Fruit fly (Drosophila melanogaster) whole organism, embryonic: Measurements from ENCODE around the gene Pnn.

ENCODE experiments used
- Antp ChIP-seq: fragments of 200-800 bp; sonication (Bioruptor generic); optimal IDR thresholded peaks from 3 replicates; lab custom pipeline; 2016; ENCODE audit warnings: missing biosample characterization, missing genetic modification characterization
- CG10147 ChIP-seq: fragments of 200-800 bp; sonication (Bioruptor generic); optimal IDR thresholded peaks from 2 replicates; lab custom pipeline; 2019; ENCODE audit warnings: missing biosample characterization, mild to moderate bottlenecking, missing genetic modification characterization, moderate library complexity
- CG10979 ChIP-seq: fragments of 200-800 bp; sonication (Bioruptor generic); optimal IDR thresholded peaks from 2 replicates; lab custom pipeline; 2018; ENCODE audit warnings: missing biosample characterization, mild to moderate bottlenecking, missing genetic modification characterization, moderate library complexity
- CG11696 ChIP-seq: fragments of 200-800 bp; sonication (Bioruptor generic); IDR thresholded peaks from 2 replicates; pipeline ENCODE4 v1.3.6; 2022; ENCODE audit warnings: missing biosample characterization, missing genetic modification characterization
- CG12942 ChIP-seq: fragments of 200-800 bp; sonication (Bioruptor generic); optimal IDR thresholded peaks from 3 replicates; lab custom pipeline; 2016; ENCODE audit warnings: missing biosample characterization, missing genetic modification characterization
- CG13775 ChIP-seq: fragments of 200-800 bp; sonication (Bioruptor generic); optimal IDR thresholded peaks from 3 replicates; lab custom pipeline; 2017; ENCODE audit warnings: missing biosample characterization, mild to moderate bottlenecking, missing genetic modification characterization
- CG18476 ChIP-seq: fragments of 200-800 bp; sonication (Bioruptor generic); optimal IDR thresholded peaks from 2 replicates; lab custom pipeline; 2016; ENCODE audit warnings: missing biosample characterization, mild to moderate bottlenecking, missing genetic modification characterization
- CG2120 ChIP-seq: fragments of 200-800 bp; sonication (Bioruptor generic); optimal IDR thresholded peaks from 3 replicates; lab custom pipeline; 2016; ENCODE audit warnings: missing biosample characterization, missing genetic modification characterization
- CG2712 ChIP-seq: fragments of 200-800 bp; optimal IDR thresholded peaks from 3 replicates; lab custom pipeline; 2019; ENCODE audit warnings: missing biosample characterization, mild to moderate bottlenecking, missing genetic modification characterization, moderate library complexity
- CG3847 ChIP-seq: fragments of 200-800 bp; sonication (Bioruptor generic); IDR thresholded peaks from 2 replicates; pipeline ENCODE4 v1.3.6; 2022; ENCODE audit warnings: missing biosample characterization, missing genetic modification characterization
- CG4617 ChIP-seq: fragments of 200-800 bp; sonication (Bioruptor generic); optimal IDR thresholded peaks from 3 replicates; lab custom pipeline; 2016; ENCODE audit warnings: missing biosample characterization, missing genetic modification characterization, borderline replicate concordance
- CG5245 ChIP-seq: fragments of 200-800 bp; sonication (Bioruptor generic); optimal IDR thresholded peaks from 3 replicates; lab custom pipeline; 2016; ENCODE audit warnings: missing biosample characterization, missing genetic modification characterization
- CG6689 ChIP-seq: fragments of 200-800 bp; sonication (Bioruptor generic); IDR thresholded peaks from 2 replicates; pipeline ENCODE4 v1.3.6; 2022; ENCODE audit warnings: missing biosample characterization, missing genetic modification characterization
- CG7786 ChIP-seq: fragments of 200-800 bp; sonication (Bioruptor generic); optimal IDR thresholded peaks from 2 replicates; lab custom pipeline; 2016; ENCODE audit warnings: missing biosample characterization, missing genetic modification characterization
- CG8924 ChIP-seq: fragments of 200-800 bp; optimal IDR thresholded peaks from 3 replicates; lab custom pipeline; 2019; ENCODE audit warnings: missing biosample characterization, mild to moderate bottlenecking, missing genetic modification characterization, moderate library complexity
- CG9727 ChIP-seq: fragments of 200-800 bp; sonication (Bioruptor generic); optimal IDR thresholded peaks from 3 replicates; lab custom pipeline; 2017; ENCODE audit warnings: missing biosample characterization, mild to moderate bottlenecking, missing genetic modification characterization
- CG9797 ChIP-seq: fragments of 200-800 bp; sonication (Bioruptor generic); optimal IDR thresholded peaks from 3 replicates; lab custom pipeline; 2018; ENCODE audit warnings: missing biosample characterization, mild to moderate bottlenecking, missing genetic modification characterization
- CG9932 ChIP-seq: fragments of 200-800 bp; sonication (Bioruptor generic); IDR thresholded peaks from 2 replicates; pipeline ENCODE4 v1.3.6; 2022; ENCODE audit warnings: missing biosample characterization, missing genetic modification characterization
- Dbx ChIP-seq: fragments of 200-800 bp; sonication (Bioruptor generic); IDR thresholded peaks from 3 replicates; pipeline ENCODE4 v1.3.6; 2022; ENCODE audit warnings: missing biosample characterization, missing genetic modification characterization
- Ets65A ChIP-seq: fragments of 200-800 bp; sonication (Bioruptor generic); peaks from one replicate; lab custom pipeline; 2016; ENCODE audit warnings: missing biosample characterization, missing genetic modification characterization
- Fer2 ChIP-seq: fragments of 200-800 bp; sonication (Bioruptor generic); optimal IDR thresholded peaks from 2 replicates; lab custom pipeline; 2018; ENCODE audit warnings: missing biosample characterization, mild to moderate bottlenecking, missing genetic modification characterization, moderate library complexity
- Fer3 ChIP-seq: fragments of 200-800 bp; sonication (Bioruptor generic); optimal IDR thresholded peaks from 2 replicates; lab custom pipeline; 2018; ENCODE audit warnings: missing biosample characterization, mild to moderate bottlenecking, missing genetic modification characterization, moderate library complexity
- Hsf ChIP-seq: fragments of 200-800 bp; sonication (Bioruptor generic); optimal IDR thresholded peaks from 3 replicates; lab custom pipeline; 2016; ENCODE audit warnings: missing biosample characterization, missing genetic modification characterization
- MBD-R2 ChIP-seq: fragments of 200-800 bp; sonication (Bioruptor generic); IDR thresholded peaks from 2 replicates; pipeline ENCODE4 v1.3.6; 2022; ENCODE audit warnings: missing biosample characterization, missing genetic modification characterization
- Mad ChIP-seq: fragments of 200-800 bp; sonication (Bioruptor generic); optimal IDR thresholded peaks from 2 replicates; lab custom pipeline; 2016; ENCODE audit warnings: missing biosample characterization, missing genetic modification characterization
- Neu2 ChIP-seq: fragments of 200-800 bp; sonication (Bioruptor generic); optimal IDR thresholded peaks from 3 replicates; lab custom pipeline; 2016; ENCODE audit warnings: missing biosample characterization, missing genetic modification characterization, borderline replicate concordance
- PHDP ChIP-seq: fragments of 200-800 bp; sonication (Bioruptor generic); optimal IDR thresholded peaks from 3 replicates; lab custom pipeline; 2018; ENCODE audit warnings: missing biosample characterization, mild to moderate bottlenecking, missing genetic modification characterization, moderate library complexity
- Pdp1 ChIP-seq, 2 experiments: fragments of 200-800 bp; sonication (Bioruptor generic); optimal IDR thresholded peaks; 3 replicates each; lab custom pipeline; 2016; ENCODE audit warnings: missing biosample characterization in 2 of 2, missing genetic modification characterization in 2 of 2, mild to moderate bottlenecking in 1 of 2, moderate library complexity in 1 of 2
- Ptx1 ChIP-seq: fragments of 200-800 bp; sonication (Bioruptor generic); IDR thresholded peaks from 2 replicates; pipeline ENCODE4 v1.3.6; 2022; ENCODE audit warnings: missing biosample characterization, missing genetic modification characterization
- Rfx ChIP-seq: fragments of 200-800 bp; sonication (Bioruptor generic); IDR thresholded peaks from 2 replicates; pipeline ENCODE4 v1.3.6; 2022; ENCODE audit warnings: missing biosample characterization, missing genetic modification characterization
- Sin3A ChIP-seq: fragments of >200 bp; optimal IDR thresholded peaks from 2 replicates; lab custom pipeline; 2018
- Spps ChIP-seq: fragments of 200-800 bp; sonication (Bioruptor generic); optimal IDR thresholded peaks from 2 replicates; lab custom pipeline; 2018; ENCODE audit warnings: missing biosample characterization, mild to moderate bottlenecking, missing genetic modification characterization
- Taf1 ChIP-seq: fragments of 200-800 bp; sonication (Bioruptor generic); IDR thresholded peaks from 2 replicates; pipeline ENCODE4 v1.3.6; 2022; ENCODE audit warnings: missing biosample characterization, missing genetic modification characterization
- bsh ChIP-seq, 2 experiments: fragments of 200-800 bp; sonication (Bioruptor generic); optimal IDR thresholded peaks; 2 replicates each; lab custom pipeline; 2017 to 2018; ENCODE audit warnings: mild to moderate bottlenecking in 2 of 2, missing biosample characterization in 2 of 2, missing genetic modification characterization in 2 of 2, moderate library complexity in 1 of 2
- cas ChIP-seq: fragments of 200-800 bp; sonication (Bioruptor generic); IDR thresholded peaks from 2 replicates; pipeline ENCODE4 v1.3.6; 2022; ENCODE audit warnings: missing biosample characterization, missing genetic modification characterization
- disco-r ChIP-seq: fragments of 200-800 bp; sonication (Bioruptor generic); optimal IDR thresholded peaks from 2 replicates; lab custom pipeline; 2016; ENCODE audit warnings: missing biosample characterization, missing genetic modification characterization
- dm ChIP-seq: fragments of 200-800 bp; sonication (Bioruptor generic); optimal IDR thresholded peaks from 3 replicates; lab custom pipeline; 2016; ENCODE audit warnings: missing biosample characterization, missing genetic modification characterization
- dysf ChIP-seq: fragments of 200-800 bp; sonication (Bioruptor generic); IDR thresholded peaks from 3 replicates; pipeline ENCODE4 v1.3.6; 2022; ENCODE audit warnings: missing biosample characterization, missing genetic modification characterization
- gcm ChIP-seq: fragments of 200-800 bp; sonication (Bioruptor generic); optimal IDR thresholded peaks from 2 replicates; lab custom pipeline; 2019; ENCODE audit warnings: missing biosample characterization, mild to moderate bottlenecking, missing genetic modification characterization, moderate library complexity
- gem ChIP-seq: fragments of 200-800 bp; sonication (Bioruptor generic); optimal IDR thresholded peaks from 2 replicates; lab custom pipeline; 2019; ENCODE audit warnings: missing biosample characterization, mild to moderate bottlenecking, missing genetic modification characterization, moderate library complexity
- gfzf ChIP-seq: fragments of 200-800 bp; sonication (Bioruptor generic); optimal IDR thresholded peaks from 2 replicates; lab custom pipeline; 2016; ENCODE audit warnings: missing biosample characterization, mild to moderate bottlenecking, missing genetic modification characterization, moderate library complexity
- hbn ChIP-seq: fragments of 200-800 bp; sonication (Bioruptor generic); IDR thresholded peaks from 2 replicates; pipeline ENCODE4 v1.3.6; 2022; ENCODE audit warnings: missing biosample characterization, missing genetic modification characterization; ENCODE audit not compliant: partially characterized antibody
- jumu ChIP-seq: fragments of 200-800 bp; sonication (Bioruptor generic); optimal IDR thresholded peaks from 3 replicates; lab custom pipeline; 2016; ENCODE audit warnings: missing biosample characterization, missing genetic modification characterization
- lmd ChIP-seq: fragments of 200-800 bp; sonication (Bioruptor generic); IDR thresholded peaks from 2 replicates; pipeline ENCODE4 v1.3.6; 2022; ENCODE audit warnings: missing biosample characterization, missing genetic modification characterization
- mam ChIP-seq: fragments of 200-800 bp; sonication (Bioruptor generic); optimal IDR thresholded peaks from 3 replicates; lab custom pipeline; 2016; ENCODE audit warnings: missing biosample characterization, missing genetic modification characterization
- psq ChIP-seq: fragments of 200-800 bp; sonication (Bioruptor generic); optimal IDR thresholded peaks from 2 replicates; lab custom pipeline; 2017; ENCODE audit warnings: missing biosample characterization, missing genetic modification characterization
- tin ChIP-seq: fragments of 200-800 bp; sonication (Bioruptor generic); optimal IDR thresholded peaks from 3 replicates; lab custom pipeline; 2016; ENCODE audit warnings: missing biosample characterization, missing genetic modification characterization
- trem ChIP-seq: fragments of 200-800 bp; optimal IDR thresholded peaks from 3 replicates; lab custom pipeline; 2019; ENCODE audit warnings: missing biosample characterization, mild to moderate bottlenecking, missing genetic modification characterization, moderate library complexity
- wdn ChIP-seq: fragments of 200-800 bp; sonication (Bioruptor generic); IDR thresholded peaks from 2 replicates; pipeline ENCODE4 v1.3.6; 2022; ENCODE audit warnings: missing biosample characterization, missing genetic modification characterization
- zfh2 ChIP-seq: fragments of 200-800 bp; sonication (Bioruptor generic); optimal IDR thresholded peaks from 2 replicates; lab custom pipeline; 2016; ENCODE audit warnings: missing biosample characterization, missing genetic modification characterization

Gene Pnn

DNA sequence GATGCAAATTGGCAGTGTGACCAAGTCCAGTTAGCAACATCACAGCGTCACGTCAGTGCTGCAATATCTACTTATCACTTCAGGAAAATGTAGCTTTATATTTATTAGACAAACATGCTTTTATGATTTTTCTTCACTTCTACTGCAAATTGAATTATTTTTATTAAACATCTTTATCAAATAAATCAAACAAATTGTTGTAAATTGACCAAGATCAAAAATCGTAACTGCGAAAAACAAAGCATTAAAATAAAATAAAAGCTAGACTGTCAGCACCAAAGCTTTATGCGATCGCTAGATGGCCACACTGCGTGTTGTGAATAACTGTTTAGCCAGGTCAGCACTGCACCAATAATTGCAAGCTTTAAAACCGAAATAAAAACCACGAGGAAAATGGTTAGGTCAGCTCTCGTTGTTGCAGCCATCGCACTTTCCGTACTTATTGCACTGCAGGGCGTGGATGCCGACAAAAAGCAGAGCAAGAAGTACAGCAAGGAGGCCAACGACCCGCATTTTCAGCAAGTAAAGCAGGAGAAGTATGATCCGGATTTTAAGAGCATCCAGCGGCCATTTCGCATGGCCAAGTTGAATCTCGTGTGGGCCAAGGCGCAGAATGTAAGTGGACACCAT is 50.6 kb downstream of the Pnn start, which contains the start of the genes CG12945 and CG8507 (continued):
- no peak for TF ChIP-seq Spps (tag; lab: Kevin White, UChicago)
- no peak for TF ChIP-seq psq (GFP tag; lab: Kevin White, UChicago)
- TF ChIP-seq tin (GFP tag; lab: Kevin White, UChicago): peak; percentile 46
- TF ChIP-seq CG18476: peak; percentile 26
- peak; percentile 47 for TF ChIP-seq CG2712 (tag; lab: Kevin White, UChicago)
- TF ChIP-seq disco-r (GFP tag; lab: Kevin White, UChicago): no peak
- peak; percentile 79 for TF ChIP-seq CG2120 (GFP tag; lab: Kevin White, UChicago)
- TF ChIP-seq CG9727: peak; percentile 42
- peak; percentile 48 for TF ChIP-seq PHDP
- peak; percentile 69 for TF ChIP-seq zfh2
- TF ChIP-seq lmd (GFP tag; lab: Robert Waterston, UW): peak; percentile 51; the same call in 1 of the 2 replicates
- no peak for TF ChIP-seq CG11696
- peak; percentile 34 for TF ChIP-seq dm (GFP tag; lab: Kevin White, UChicago)
- TF ChIP-seq CG7786 (GFP tag; lab: Kevin White, UChicago): peak; percentile 38
- peak; percentile 37 for TF ChIP-seq gcm
- TF ChIP-seq CG12942 (GFP tag; lab: Kevin White, UChicago): peak; percentile 35
- peak; percentile 79 for TF ChIP-seq gfzf (GFP tag; lab: Kevin White, UChicago)
- TF ChIP-seq CG9797 (GFP tag; lab: Kevin White, UChicago): peak; percentile 76
- TF ChIP-seq CG6689 (GFP tag; lab: Robert Waterston, UW): 0 out of 2 replicates have a peak, but pooled peaks have one; percentile 9
- TF ChIP-seq mam (GFP tag; lab: Kevin White, UChicago): peak; percentile 44
- TF ChIP-seq Fer2: no peak
- no peak for TF ChIP-seq hbn
- peak; percentile 12 for TF ChIP-seq Antp (GFP tag; lab: Kevin White, UChicago)
- TF ChIP-seq Mad (GFP tag; lab: Kevin White, UChicago): peak; percentile 39
- peak; percentile 58 for TF ChIP-seq CG10147 (GFP tag; lab: Kevin White, UChicago)
- peak; percentile 67 for TF ChIP-seq CG9932 (GFP tag; lab: Robert Waterston, UW)
- peak; percentile 39 for TF ChIP-seq Fer3 (tag; lab: Kevin White, UChicago)
- peak; percentile 41 for TF ChIP-seq CG4617
- no peak for TF ChIP-seq cas
- TF ChIP-seq jumu (GFP tag; lab: Kevin White, UChicago): peak; percentile 28
- no peak for TF ChIP-seq Neu2 (GFP tag; lab: Kevin White, UChicago)
- peak; percentile 31 for TF ChIP-seq CG8924 (tag; lab: Kevin White, UChicago)
- peak; percentile 91 for TF ChIP-seq Ets65A (GFP tag; lab: Kevin White, UChicago)
- no peak for TF ChIP-seq wdn (GFP tag; lab: Robert Waterston, UW)
- TF ChIP-seq Ptx1 (GFP tag; lab: Robert Waterston, UW): peak; percentile 44
- TF ChIP-seq bsh (GFP tag; optimal IDR thresholded peaks at IDR 0.05; lab: Kevin White, UChicago): peak in 1 of 2 experiments; percentile 20
- TF ChIP-seq dysf (GFP tag; lab: Robert Waterston, UW): peak; percentile 34; the same call in 1 of the 3 replicates
- no peak for TF ChIP-seq gem (tag; lab: Kevin White, UChicago)
- peak; percentile 66 for TF ChIP-seq Rfx
- TF ChIP-seq Pdp1 (GFP tag; optimal IDR thresholded peaks at IDR 0.05; lab: Kevin White, UChicago): peak; percentile 56 to 59
- TF ChIP-seq Taf1: 0 out of 2 replicates have a peak, but pooled peaks have one; percentile 19
- TF ChIP-seq CG5245 (GFP tag; lab: Kevin White, UChicago): peak; percentile 2
- TF ChIP-seq CG13775: peak; percentile 58
- TF ChIP-seq CG3847 (GFP tag; lab: Robert Waterston, UW): peak; percentile 81
- peak; percentile 75 for TF ChIP-seq MBD-R2 (GFP tag; lab: Robert Waterston, UW)
- peak; percentile 63 for TF ChIP-seq Hsf (GFP tag; lab: Kevin White, UChicago)
- peak; percentile 34 for TF ChIP-seq trem (tag; lab: Kevin White, UChicago)
- peak; percentile 31 for TF ChIP-seq CG10979
- TF ChIP-seq Dbx (GFP tag; lab: Robert Waterston, UW): 0 out of 3 replicates have a peak, but pooled peaks have one; percentile 18
- peak; percentile 85 for TF ChIP-seq Sin3A
